Worm (Caenorhabditis elegans) whole organism, L2 larva: ENCODE measurements around the gene imph-1.

ENCODE experiments used
- C34F6.9 ChIP-seq: fragments of 150-350 bp; optimal IDR thresholded peaks from 2 replicates; lab custom pipeline; 2014; ENCODE audit warnings: missing biosample characterization, missing genetic modification characterization
- F13H6.1 ChIP-seq: sonication (generic microtip); optimal IDR thresholded peaks from 2 replicates; lab custom pipeline; 2016; ENCODE audit warnings: missing genetic modification characterization, missing compliant biosample characterization
- Y55F3AM.14 ChIP-seq: fragments of 200-800 bp; sonication (Bioruptor generic); optimal IDR thresholded peaks from 2 replicates; lab custom pipeline; 2018; ENCODE audit warnings: mild to moderate bottlenecking, missing genetic modification characterization, missing compliant biosample characterization
- ZK546.5 ChIP-seq: sonication (generic microtip); optimal IDR thresholded peaks from 2 replicates; lab custom pipeline; 2017; ENCODE audit warnings: missing biosample characterization, missing genetic modification characterization
- alr-1 ChIP-seq: fragments of 150-350 bp; optimal IDR thresholded peaks from 2 replicates; lab custom pipeline; 2014; ENCODE audit warnings: missing biosample characterization, missing genetic modification characterization
- crh-2 ChIP-seq: sonication (generic microtip); optimal IDR thresholded peaks from 2 replicates; lab custom pipeline; 2017; ENCODE audit warnings: missing biosample characterization, missing genetic modification characterization
- dmd-4 ChIP-seq: sonication (generic microtip); optimal IDR thresholded peaks from 2 replicates; lab custom pipeline; 2017; ENCODE audit warnings: missing biosample characterization, missing genetic modification characterization
- elt-1 ChIP-seq: fragments of 150-350 bp; optimal IDR thresholded peaks from 2 replicates; lab custom pipeline; 2014; ENCODE audit warnings: missing biosample characterization, missing genetic modification characterization
- elt-3 ChIP-seq: sonication (generic microtip); optimal IDR thresholded peaks from 2 replicates; lab custom pipeline; 2017; ENCODE audit warnings: missing biosample characterization, missing genetic modification characterization
- fos-1 ChIP-seq: fragments of 150-350 bp; optimal IDR thresholded peaks from 2 replicates; lab custom pipeline; 2014; ENCODE audit warnings: missing biosample characterization, missing genetic modification characterization
- gmeb-1 ChIP-seq: fragments of 150-350 bp; optimal IDR thresholded peaks from 2 replicates; lab custom pipeline; 2014; ENCODE audit warnings: missing biosample characterization, missing genetic modification characterization
- lin-13 ChIP-seq: fragments of 150-350 bp; optimal IDR thresholded peaks from 2 replicates; lab custom pipeline; 2014; ENCODE audit warnings: missing biosample characterization, missing genetic modification reagents, missing genetic modification characterization
- lsy-2 ChIP-seq, 2 experiments: fragments of 150-350 bp in 1 of 2; sonication (generic microtip) in 1 of 2; optimal IDR thresholded peaks; 2 replicates each; lab custom pipeline; 2014 to 2017; ENCODE audit warnings: missing biosample characterization in 2 of 2, missing genetic modification characterization in 2 of 2
- mab-5 ChIP-seq: fragments of 150-350 bp; optimal IDR thresholded peaks from 2 replicates; lab custom pipeline; 2014; ENCODE audit warnings: missing biosample characterization, missing genetic modification characterization
- mbf-1 ChIP-seq: sonication (generic microtip); optimal IDR thresholded peaks from 2 replicates; lab custom pipeline; 2017; ENCODE audit warnings: missing biosample characterization, missing genetic modification characterization
- mdl-1 ChIP-seq, 2 experiments: fragments of 150-350 bp in 1 of 2; sonication (generic microtip) in 1 of 2; optimal IDR thresholded peaks; 2 replicates each; lab custom pipeline; 2017; ENCODE audit warnings: missing biosample characterization in 2 of 2, missing genetic modification characterization in 2 of 2
- nhr-129 ChIP-seq: fragments of 150-350 bp; optimal IDR thresholded peaks from 2 replicates; lab custom pipeline; 2014; ENCODE audit warnings: missing biosample characterization, missing genetic modification characterization
- nhr-21 ChIP-seq: fragments of 150-350 bp; optimal IDR thresholded peaks from 2 replicates; lab custom pipeline; 2014; ENCODE audit warnings: missing biosample characterization, missing genetic modification characterization
- nhr-237 ChIP-seq: fragments of 150-350 bp; optimal IDR thresholded peaks from 2 replicates; lab custom pipeline; 2014; ENCODE audit warnings: missing biosample characterization, missing genetic modification characterization
- nhr-6 ChIP-seq: fragments of 150-350 bp; optimal IDR thresholded peaks from 2 replicates; lab custom pipeline; 2014; ENCODE audit warnings: missing biosample characterization, missing genetic modification characterization
- sem-4 ChIP-seq: fragments of 150-350 bp; optimal IDR thresholded peaks from 2 replicates; lab custom pipeline; 2014; ENCODE audit warnings: missing biosample characterization, missing genetic modification reagents, missing genetic modification characterization
- sma-3 ChIP-seq: sonication (generic microtip); optimal IDR thresholded peaks from 2 replicates; lab custom pipeline; 2016; ENCODE audit warnings: missing genetic modification reagents, missing genetic modification characterization, missing compliant biosample characterization
- sma-9 ChIP-seq, 2 experiments: fragments of 150-350 bp in 1 of 2; sonication (generic microtip) in 1 of 2; optimal IDR thresholded peaks; 2 replicates each; lab custom pipeline; 2014 to 2016; ENCODE audit warnings: missing genetic modification characterization in 2 of 2, mild to moderate bottlenecking in 1 of 2, missing biosample characterization in 1 of 2, missing compliant biosample characterization in 1 of 2, missing genetic modification reagents in 1 of 2, moderate library complexity in 1 of 2
- unc-39 ChIP-seq: fragments of 150-350 bp; optimal IDR thresholded peaks from 2 replicates; lab custom pipeline; 2014; ENCODE audit warnings: missing biosample characterization, missing genetic modification characterization
- unc-62 ChIP-seq: fragments of 150-350 bp; optimal IDR thresholded peaks from 2 replicates; lab custom pipeline; 2014; ENCODE audit warnings: missing biosample characterization, missing genetic modification reagents, missing genetic modification characterization
- ztf-1 ChIP-seq: fragments of 200-800 bp; sonication (Bioruptor generic); conservative IDR thresholded peaks from 2 replicates; pipeline ENCODE4 v1.3.6; 2022; ENCODE audit warnings: missing genetic modification characterization, missing compliant biosample characterization
- ztf-11 ChIP-seq: sonication (generic microtip); optimal IDR thresholded peaks from 2 replicates; lab custom pipeline; 2017; ENCODE audit warnings: missing biosample characterization, missing genetic modification characterization

The imph-1 gene

ce11 chrIII:4600139-4600762, 46.8 kb downstream of the imph-1 start, which contains the start of gene mab-21:
Gene mab-21 (plus strand): TSS chrIII:4600753.
- TF ChIP-seq fos-1 (tag; lab: Kevin White, UChicago) (peak; percentile 12), lsy-2 (tag; optimal IDR thresholded peaks at IDR 0.05; lab: Kevin White, UChicago) (peak in 1 of 2 experiments; percentile 26), sma-9 (GFP tag; optimal IDR thresholded peaks at IDR 0.05; lab: Kevin White, UChicago) (peak; percentile 35), sma-9 (tag; optimal IDR thresholded peaks at IDR 0.05; lab: Kevin White, UChicago) (no peak), mdl-1 (tag; optimal IDR thresholded peaks at IDR 0.05; lab: Kevin White, UChicago) (no peak), nhr-129 (tag; lab: Kevin White, UChicago) (peak; percentile 26), alr-1 (no peak), elt-1 (no peak), sem-4 (peak; percentile 34), dmd-4 (tag; lab: Kevin White, UChicago) (no peak), F13H6.1 (peak; percentile 61)

ce11 chrIII:4601286-4601685, 47.9 kb downstream of the imph-1 start:
- TF ChIP-seq elt-3 (tag; lab: Kevin White, UChicago) (no peak), unc-62 (no peak), Y55F3AM.14 (GFP tag; lab: Kevin White, UChicago) (no peak), nhr-21 (tag; lab: Kevin White, UChicago) (no peak), sma-9 (GFP tag; optimal IDR thresholded peaks at IDR 0.05; lab: Kevin White, UChicago) (no peak), sma-9 (tag; optimal IDR thresholded peaks at IDR 0.05; lab: Kevin White, UChicago) (no peak), crh-2 (tag; lab: Kevin White, UChicago) (no peak), ZK546.5 (no peak), alr-1 (no peak), F13H6.1 (no peak), mab-5 (no peak), ztf-1 (GFP tag; lab: Robert Waterston, UW) (no peak)

- TF ChIP-seq lin-13 (GFP tag; lab: Kevin White, UChicago) (no peak), nhr-237 (tag; lab: Kevin White, UChicago) (no peak), elt-1 (no peak), F13H6.1 (no peak), unc-39 (tag; lab: Kevin White, UChicago) (no peak), ztf-1 (GFP tag; lab: Robert Waterston, UW) (no peak), nhr-6 (tag; lab: Kevin White, UChicago) (no peak), mbf-1 (tag; lab: Kevin White, UChicago) (no peak), C34F6.9 (tag; lab: Kevin White, UChicago) (no peak), sma-3 (GFP tag; lab: Kevin White, UChicago) (no peak), gmeb-1 (tag; lab: Kevin White, UChicago) (no peak), ztf-11 (tag; lab: Kevin White, UChicago) (no peak)
These were observed 50.4 kb downstream of the imph-1 start for ce11 chrIII:4603837-4604236.
